Worm (Caenorhabditis elegans) whole organism, late embryonic: ENCODE data around the gene C15H11.10.

ENCODE experiments used
- ama-1 ChIP-seq: fragments of 150-350 bp; optimal IDR thresholded peaks from 2 replicates; lab custom pipeline; 2014
- ceh-19 ChIP-seq: fragments of 200-800 bp; sonication (Bioruptor generic); optimal IDR thresholded peaks from 2 replicates; lab custom pipeline; 2018; ENCODE audit warnings: mild to moderate bottlenecking, missing genetic modification characterization, missing compliant biosample characterization
- che-1 ChIP-seq: sonication (generic microtip); optimal IDR thresholded peaks from 2 replicates; lab custom pipeline; 2016; ENCODE audit warnings: mild to moderate bottlenecking, missing genetic modification characterization, missing compliant biosample characterization
- lin-11 ChIP-seq: fragments of 200-800 bp; sonication (Bioruptor generic); optimal IDR thresholded peaks from 2 replicates; lab custom pipeline; 2018; ENCODE audit warnings: mild to moderate bottlenecking, missing genetic modification characterization, missing compliant biosample characterization
- nhr-11 ChIP-seq: fragments of 150-350 bp; optimal IDR thresholded peaks from 2 replicates; lab custom pipeline; 2014; ENCODE audit warnings: missing biosample characterization, missing genetic modification characterization
- unc-42 ChIP-seq: sonication (generic microtip); optimal IDR thresholded peaks from 2 replicates; lab custom pipeline; 2016; ENCODE audit warnings: missing genotype, missing genetic modification characterization, missing compliant biosample characterization
- unc-86 ChIP-seq: sonication (generic microtip); optimal IDR thresholded peaks from 2 replicates; lab custom pipeline; 2016; ENCODE audit warnings: missing genetic modification characterization, missing compliant biosample characterization

DNA sequence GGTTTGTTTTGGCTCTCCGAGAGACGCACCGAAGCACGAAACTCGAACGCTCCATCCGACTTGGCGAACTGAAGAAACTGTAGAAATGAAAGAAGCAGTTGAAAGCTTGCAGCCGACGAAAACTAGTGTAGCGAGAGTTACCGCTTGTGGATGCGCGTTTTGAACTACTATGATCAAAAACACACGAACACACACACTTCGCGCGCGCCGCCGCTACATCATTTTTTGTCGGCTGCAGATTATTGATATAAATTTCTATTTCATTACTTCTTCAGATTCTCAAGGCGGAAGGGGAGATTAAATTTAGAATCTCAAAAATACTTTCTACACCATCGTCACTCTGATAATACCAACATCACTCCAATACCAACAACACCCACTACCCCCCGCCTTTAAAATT is 30.0 kb upstream of the C15H11.10 start:
- TF ChIP-seq ceh-19 (GFP tag; lab: Kevin White, UChicago) (no peak), nhr-11 (tag; lab: Kevin White, UChicago) (no peak), ama-1 (lab: Kevin White, UChicago) (no peak), unc-42 (no peak), che-1 (tag; lab: Kevin White, UChicago) (no peak), unc-86 (tag; lab: Kevin White, UChicago) (no peak), lin-11 (tag; lab: Kevin White, UChicago) (no peak)
